In genomic region chr2L:18889311-18889710, dm6 we compare ENCODE assay signal across 2 fruit fly cellular contexts.
TF ChIP-seq lines count a peak whose summit lies in the region.

No protein-coding gene starts in this region.

TF ChIP-seq in whole organism, embryonic, 481 proteins besides CTCF, POLR2A, EP300 and RAD21 (continued from another document and continues in another):
- TF ChIP-seq TFAM (GFP tag; optimal IDR thresholded peaks at IDR 0.05; lab: Kevin White, UChicago) (no peak), CG7556 (GFP tag; optimal IDR thresholded peaks at IDR 0.05; lab: Kevin White, UChicago) (no peak), ro (GFP tag; IDR thresholded peaks at IDR 0.05; lab: Robert Waterston, UW) (no peak), fd96Cb (tag; optimal IDR thresholded peaks at IDR 0.05; lab: Kevin White, UChicago) (no peak), Myb (GFP tag; optimal IDR thresholded peaks at IDR 0.05; lab: Kevin White, UChicago) (no peak), CG10959 (GFP tag; IDR thresholded peaks at IDR 0.05; lab: Robert Waterston, UW) (no peak), vnd (GFP tag; IDR thresholded peaks at IDR 0.05; lab: Robert Waterston, UW; ENCODE audit: partially characterized antibody) (no peak), bigmax (GFP tag; optimal IDR thresholded peaks at IDR 0.05; lab: Kevin White, UChicago) (no peak), danr (GFP tag; IDR thresholded peaks at IDR 0.05; lab: Robert Waterston, UW) (no peak), gem (tag; optimal IDR thresholded peaks at IDR 0.05; lab: Kevin White, UChicago) (peak; percentile 57), unpg (GFP tag; optimal IDR thresholded peaks at IDR 0.05; lab: Kevin White, UChicago) (peak; percentile 40), fru (optimal IDR thresholded peaks at IDR 0.05; lab: Kevin White, UChicago) (no peak), CG8359 (GFP tag; optimal IDR thresholded peaks at IDR 0.05; lab: Kevin White, UChicago; ENCODE audit: borderline replicate concordance) (no peak), so (GFP tag; IDR thresholded peaks at IDR 0.05; lab: Robert Waterston, UW) (no peak), Chrac-16 (GFP tag; optimal IDR thresholded peaks at IDR 0.05; lab: Kevin White, UChicago) (no peak), CG1233 (GFP tag; optimal IDR thresholded peaks at IDR 0.05; lab: Kevin White, UChicago) (no peak), CG12659 (GFP tag; optimal IDR thresholded peaks at IDR 0.05; lab: Kevin White, UChicago) (no peak), chinmo (GFP tag; IDR thresholded peaks at IDR 0.05; lab: Robert Waterston, UW; ENCODE audit: partially characterized antibody) (no peak), NC2β (GFP tag; optimal IDR thresholded peaks at IDR 0.05; lab: Kevin White, UChicago) (no peak), CG3995 (GFP tag; optimal IDR thresholded peaks at IDR 0.05; lab: Kevin White, UChicago) (no peak), H15 (GFP tag; IDR thresholded peaks at IDR 0.05; lab: Robert Waterston, UW) (0 out of 3 replicates have a peak, but pooled peaks have one; percentile 15), CG11456 (GFP tag; IDR thresholded peaks at IDR 0.05; lab: Robert Waterston, UW) (no peak), CG4360 (GFP tag; IDR thresholded peaks at IDR 0.05; lab: Robert Waterston, UW) (no peak), corto (GFP tag; optimal IDR thresholded peaks at IDR 0.05; lab: Kevin White, UChicago) (no peak), Nf-YB (GFP tag; optimal IDR thresholded peaks at IDR 0.05; lab: Kevin White, UChicago) (no peak), bsh (GFP tag; optimal IDR thresholded peaks at IDR 0.05; lab: Kevin White, UChicago) (peak in 1 of 2 experiments; percentile 53), chm (GFP tag; IDR thresholded peaks at IDR 0.05; lab: Robert Waterston, UW) (no peak), lmd (GFP tag; IDR thresholded peaks at IDR 0.05; lab: Robert Waterston, UW) (no peak), Hmx (GFP tag; optimal IDR thresholded peaks at IDR 0.05; lab: Kevin White, UChicago) (no peak), ac (GFP tag; optimal IDR thresholded peaks at IDR 0.05; lab: Kevin White, UChicago) (no peak), CG43689 (GFP tag; IDR thresholded peaks at IDR 0.05; lab: Robert Waterston, UW) (no peak), phol (tag; optimal IDR thresholded peaks at IDR 0.05; lab: Kevin White, UChicago) (peak; percentile 12), CG3838 (GFP tag; optimal IDR thresholded peaks at IDR 0.05; lab: Kevin White, UChicago) (no peak), NfI (GFP tag; optimal IDR thresholded peaks at IDR 0.05; lab: Kevin White, UChicago) (no peak), CG17829 (tag; optimal IDR thresholded peaks at IDR 0.05; lab: Kevin White, UChicago) (peak; percentile 5), CG15269 (tag; optimal IDR thresholded peaks at IDR 0.05; lab: Kevin White, UChicago) (no peak), crol (GFP tag; IDR thresholded peaks at IDR 0.05; lab: Robert Waterston, UW) (no peak), CG12299 (tag; optimal IDR thresholded peaks at IDR 0.05; lab: Kevin White, UChicago) (no peak), CoRest (tag; optimal IDR thresholded peaks at IDR 0.05; lab: Kevin White, UChicago) (no peak), CkIIα-i1 (GFP tag; IDR thresholded peaks at IDR 0.05; lab: Robert Waterston, UW) (no peak), nerfin-1 (tag; optimal IDR thresholded peaks at IDR 0.05; lab: Kevin White, UChicago) (no peak), pfk (GFP tag; optimal IDR thresholded peaks at IDR 0.05; lab: Kevin White, UChicago) (no peak), CG31441 (GFP tag; IDR thresholded peaks at IDR 0.05; lab: Robert Waterston, UW) (no peak), Adf1 (GFP tag; IDR thresholded peaks at IDR 0.05; lab: Robert Waterston, UW) (no peak), CG12942 (GFP tag; optimal IDR thresholded peaks at IDR 0.05; lab: Kevin White, UChicago) (no peak), dan (GFP tag; IDR thresholded peaks at IDR 0.05; lab: Robert Waterston, UW) (no peak), ems (GFP tag; optimal IDR thresholded peaks at IDR 0.05; lab: Kevin White, UChicago) (no peak), lola (GFP tag; optimal IDR thresholded peaks at IDR 0.05; lab: Kevin White, UChicago) (peak in 1 of 3 experiments; percentile 32), ci (GFP tag; IDR thresholded peaks at IDR 0.05; lab: Robert Waterston, UW) (0 out of 3 replicates have a peak, but pooled peaks have one; percentile 33), NFAT (GFP tag; IDR thresholded peaks at IDR 0.05; lab: Robert Waterston, UW) (no peak), Hr51 (GFP tag; optimal IDR thresholded peaks at IDR 0.05; lab: Kevin White, UChicago) (no peak), CG18262 (tag; optimal IDR thresholded peaks at IDR 0.05; lab: Kevin White, UChicago) (peak; percentile 31), D (optimal IDR thresholded peaks at IDR 0.05; lab: Kevin White, UChicago) (no peak), D (GFP tag; optimal IDR thresholded peaks at IDR 0.05; lab: Kevin White, UChicago) (no peak), CG3163 (GFP tag; optimal IDR thresholded peaks at IDR 0.05; lab: Kevin White, UChicago) (no peak), CG17912 (GFP tag; optimal IDR thresholded peaks at IDR 0.05; lab: Kevin White, UChicago) (no peak), aop (GFP tag; IDR thresholded peaks at IDR 0.05; lab: Robert Waterston, UW) (no peak), CG42726 (GFP tag; IDR thresholded peaks at IDR 0.05; lab: Robert Waterston, UW; ENCODE audit: partially characterized antibody) (no peak), ind (GFP tag; optimal IDR thresholded peaks at IDR 0.05; lab: Kevin White, UChicago) (no peak), tap (tag; optimal IDR thresholded peaks at IDR 0.05; lab: Kevin White, UChicago) (peak; percentile 13), vfl (GFP tag; optimal IDR thresholded peaks at IDR 0.05; lab: Kevin White, UChicago) (no peak), CG7839 (tag; optimal IDR thresholded peaks at IDR 0.05; lab: Kevin White, UChicago) (peak; percentile 7), CG31365 (tag; optimal IDR thresholded peaks at IDR 0.05; lab: Kevin White, UChicago) (no peak), CG7271 (tag; optimal IDR thresholded peaks at IDR 0.05; lab: Kevin White, UChicago) (no peak), CG8924 (tag; optimal IDR thresholded peaks at IDR 0.05; lab: Kevin White, UChicago) (peak; percentile 5), eyg (GFP tag; optimal IDR thresholded peaks at IDR 0.05; lab: Kevin White, UChicago) (no peak), CG4617 (GFP tag; optimal IDR thresholded peaks at IDR 0.05; lab: Kevin White, UChicago; ENCODE audit: borderline replicate concordance) (no peak), sens-2 (GFP tag; IDR thresholded peaks at IDR 0.05; lab: Robert Waterston, UW) (0 out of 2 replicates have a peak, but pooled peaks have one; percentile 36), CG6689 (GFP tag; IDR thresholded peaks at IDR 0.05; lab: Robert Waterston, UW) (no peak)

TF ChIP-seq in whole organism, prepupa, 60 proteins besides CTCF, POLR2A, EP300 and RAD21 (continued from another document):
- TF ChIP-seq CG32006 (GFP tag; optimal IDR thresholded peaks at IDR 0.05; lab: Kevin White, UChicago) (no peak), dac (GFP tag; optimal IDR thresholded peaks at IDR 0.05; lab: Kevin White, UChicago) (no peak), acj6 (GFP tag; optimal IDR thresholded peaks at IDR 0.05; lab: Kevin White, UChicago) (no peak), CG31627 (GFP tag; optimal IDR thresholded peaks at IDR 0.05; lab: Kevin White, UChicago) (no peak), cyc (GFP tag; optimal IDR thresholded peaks at IDR 0.05; lab: Kevin White, UChicago) (peak; percentile 12), CG8632 (GFP tag; optimal IDR thresholded peaks at IDR 0.05; lab: Kevin White, UChicago) (no peak), spab (GFP tag; optimal IDR thresholded peaks at IDR 0.05; lab: Kevin White, UChicago) (no peak), CG8119 (GFP tag; IDR thresholded peaks at IDR 0.05; lab: Robert Waterston, UW) (no peak), Ets21C (GFP tag; optimal IDR thresholded peaks at IDR 0.05; lab: Kevin White, UChicago) (no peak), esn (GFP tag; optimal IDR thresholded peaks at IDR 0.05; lab: Kevin White, UChicago) (peak; percentile 41), Ets96B (tag; optimal IDR thresholded peaks at IDR 0.05; lab: Kevin White, UChicago) (peak; percentile 22), salr (GFP tag; optimal IDR thresholded peaks at IDR 0.05; lab: Kevin White, UChicago) (no peak), CG6808 (GFP tag; optimal IDR thresholded peaks at IDR 0.05; lab: Kevin White, UChicago) (no peak), net (GFP tag; optimal IDR thresholded peaks at IDR 0.05; lab: Kevin White, UChicago) (no peak), CG1621 (tag; optimal IDR thresholded peaks at IDR 0.05; lab: Kevin White, UChicago) (no peak), fkh (GFP tag; optimal IDR thresholded peaks at IDR 0.05; lab: Kevin White, UChicago) (no peak), achi (GFP tag; optimal IDR thresholded peaks at IDR 0.05; lab: Kevin White, UChicago) (no peak), CG11294 (GFP tag; IDR thresholded peaks at IDR 0.05; lab: Robert Waterston, UW) (no peak), CG34406 (GFP tag; optimal IDR thresholded peaks at IDR 0.05; lab: Kevin White, UChicago) (peak; percentile 16), pdm3 (GFP tag; optimal IDR thresholded peaks at IDR 0.05; lab: Kevin White, UChicago) (no peak), Sox14 (GFP tag; optimal IDR thresholded peaks at IDR 0.05; lab: Kevin White, UChicago) (no peak), CG3919 (GFP tag; optimal IDR thresholded peaks at IDR 0.05; lab: Kevin White, UChicago) (peak; percentile 30), dsx (GFP tag; optimal IDR thresholded peaks at IDR 0.05; lab: Kevin White, UChicago; ENCODE audit: poor library complexity, severe bottlenecking) (no peak), svp (GFP tag; lab: Kevin White, UChicago) (peak; percentile 57), fd59A (GFP tag; optimal IDR thresholded peaks at IDR 0.05; lab: Kevin White, UChicago) (no peak), CG15336 (GFP tag; IDR thresholded peaks at IDR 0.05; lab: Robert Waterston, UW) (no peak), CG6792 (GFP tag; optimal IDR thresholded peaks at IDR 0.05; lab: Kevin White, UChicago) (peak; percentile 26), OdsH (GFP tag; optimal IDR thresholded peaks at IDR 0.05; lab: Kevin White, UChicago) (peak; percentile 21), Hr38 (GFP tag; optimal IDR thresholded peaks at IDR 0.05; lab: Kevin White, UChicago) (no peak), lz (GFP tag; optimal IDR thresholded peaks at IDR 0.05; lab: Kevin White, UChicago) (peak; percentile 19), Lpt (GFP tag; optimal IDR thresholded peaks at IDR 0.05; lab: Kevin White, UChicago) (no peak), topi (GFP tag; optimal IDR thresholded peaks at IDR 0.05; lab: Kevin White, UChicago) (peak; percentile 35), CG10631 (GFP tag; optimal IDR thresholded peaks at IDR 0.05; lab: Kevin White, UChicago) (peak; percentile 44), Smox (GFP tag; optimal IDR thresholded peaks at IDR 0.05; lab: Kevin White, UChicago) (peak; percentile 22), CG16779 (tag; optimal IDR thresholded peaks at IDR 0.05; lab: Kevin White, UChicago) (no peak)
